Worm (Caenorhabditis elegans) whole organism, L1 larva: ENCODE data around the gene C45G9.9.
A peak's percentile ranks its signal among the peaks of the same experiment; 100 is the strongest.

ENCODE experiments used
- C04F5.9 ChIP-seq: sonication (generic microtip); optimal IDR thresholded peaks from 2 replicates; lab custom pipeline; 2016; ENCODE audit warnings: missing genetic modification characterization, missing compliant biosample characterization
- C16A3.4 ChIP-seq: fragments of 150-350 bp; optimal IDR thresholded peaks from 2 replicates; lab custom pipeline; 2014; ENCODE audit warnings: missing biosample characterization, missing genetic modification characterization
- Y116A8C.19 ChIP-seq: sonication (generic microtip); optimal IDR thresholded peaks from 2 replicates; lab custom pipeline; 2016; ENCODE audit warnings: missing compliant biosample characterization, missing genetic modification characterization, borderline replicate concordance
- aha-1 ChIP-seq: fragments of 150-350 bp; optimal IDR thresholded peaks from 2 replicates; lab custom pipeline; 2014; ENCODE audit warnings: missing biosample characterization, missing genetic modification characterization
- ama-1 ChIP-seq: fragments of 150-350 bp; optimal IDR thresholded peaks from 2 replicates; lab custom pipeline; 2014
- blmp-1 ChIP-seq: fragments of 150-350 bp; optimal IDR thresholded peaks from 2 replicates; lab custom pipeline; 2014; ENCODE audit warnings: missing biosample characterization, missing genetic modification characterization
- ces-1 ChIP-seq: fragments of 150-350 bp; optimal IDR thresholded peaks from 2 replicates; lab custom pipeline; 2014; ENCODE audit warnings: missing biosample characterization, missing genetic modification reagents, missing genetic modification characterization
- dsc-1 ChIP-seq: sonication (generic microtip); optimal IDR thresholded peaks from 2 replicates; lab custom pipeline; 2016; ENCODE audit warnings: mild to moderate bottlenecking, missing genetic modification characterization, missing compliant biosample characterization
- efl-1 ChIP-seq, 4 experiments: fragments of 150-350 bp; optimal IDR thresholded peaks in 3 of 4; peaks in 1 of 4; 1 replicate in 1 of 4; 2 replicates in 3 of 4; lab custom pipeline; 2014; ENCODE audit warnings: missing biosample characterization in 2 of 4, missing genetic modification characterization in 2 of 4, missing genetic modification reagents in 2 of 4
- egl-27 ChIP-seq, 2 experiments: fragments of 150-350 bp in 1 of 2; sonication (generic microtip); optimal IDR thresholded peaks; 3 replicates each; lab custom pipeline; 2017 to 2018; ENCODE audit warnings: missing biosample characterization in 2 of 2, missing genetic modification characterization in 2 of 2, missing genetic modification reagents in 2 of 2
- elt-2 ChIP-seq: sonication (generic microtip); optimal IDR thresholded peaks from 2 replicates; lab custom pipeline; 2016; ENCODE audit warnings: missing genetic modification characterization, mild to moderate bottlenecking, inconsistent platforms, missing compliant biosample characterization, missing genetic modification reagents
- elt-3 ChIP-seq, 6 experiments: fragments of 150-350 bp in 1 of 6; sonication (generic microtip); optimal IDR thresholded peaks; 2 replicates each; lab custom pipeline; 2017 to 2018; ENCODE audit warnings: missing biosample characterization in 6 of 6, missing genetic modification characterization in 6 of 6, inconsistent platforms in 1 of 6
- ets-5 ChIP-seq: fragments of 200-800 bp; sonication (Bioruptor generic); IDR thresholded peaks from 2 replicates; pipeline ENCODE4 v1.3.6; 2022; ENCODE audit warnings: missing genetic modification characterization, missing compliant biosample characterization
- fkh-4 ChIP-seq: sonication (generic microtip); optimal IDR thresholded peaks from 2 replicates; lab custom pipeline; 2016; ENCODE audit warnings: missing compliant biosample characterization, missing genetic modification characterization, borderline replicate concordance
- fkh-8 ChIP-seq: sonication (generic microtip); optimal IDR thresholded peaks from 2 replicates; lab custom pipeline; 2016; ENCODE audit warnings: mild to moderate bottlenecking, missing genetic modification characterization, missing compliant biosample characterization
- grh-1 ChIP-seq: fragments of 200-800 bp; sonication (Bioruptor generic); IDR thresholded peaks from 2 replicates; pipeline ENCODE4 v1.3.6; 2022; ENCODE audit warnings: missing genetic modification reagents, missing genetic modification characterization, missing compliant biosample characterization
- isw-1 ChIP-seq: fragments of 200-800 bp; sonication (Bioruptor generic); IDR thresholded peaks from 2 replicates; pipeline ENCODE4 v1.3.6; 2022; ENCODE audit warnings: missing genetic modification characterization, missing compliant biosample characterization
- jun-1 ChIP-seq: fragments of 150-350 bp; optimal IDR thresholded peaks from 2 replicates; lab custom pipeline; 2014; ENCODE audit warnings: missing biosample characterization, missing genetic modification reagents, missing genetic modification characterization
- lin-13 ChIP-seq: fragments of 150-350 bp; optimal IDR thresholded peaks from 2 replicates; lab custom pipeline; 2014; ENCODE audit warnings: missing biosample characterization, missing genetic modification reagents, missing genetic modification characterization
- lin-14 ChIP-seq: fragments of 200-800 bp; sonication (Bioruptor generic); optimal IDR thresholded peaks from 2 replicates; lab custom pipeline; 2018; ENCODE audit warnings: mild to moderate bottlenecking, missing genetic modification characterization, moderate library complexity, missing compliant biosample characterization
- lin-35 ChIP-seq, 2 experiments: fragments of 150-350 bp; optimal IDR thresholded peaks; 2 replicates each; lab custom pipeline; 2014; ENCODE audit warnings: missing biosample characterization in 2 of 2, missing genetic modification characterization in 2 of 2, missing genetic modification reagents in 2 of 2
- lin-39 ChIP-seq: fragments of 150-350 bp; optimal IDR thresholded peaks from 2 replicates; lab custom pipeline; 2014; ENCODE audit warnings: missing biosample characterization, missing genetic modification reagents, missing genetic modification characterization
- lsy-2 ChIP-seq, 2 experiments: fragments of 150-350 bp; optimal IDR thresholded peaks; 2 replicates each; lab custom pipeline; 2014; ENCODE audit warnings: missing biosample characterization in 2 of 2, missing genetic modification characterization in 2 of 2
- mdl-1 ChIP-seq, 2 experiments: fragments of 150-350 bp; optimal IDR thresholded peaks; 2 replicates each; lab custom pipeline; 2014 to 2017; ENCODE audit warnings: missing biosample characterization in 2 of 2, missing genetic modification characterization in 2 of 2, inconsistent platforms in 1 of 2
- nhr-19 ChIP-seq: fragments of 200-800 bp; sonication (Bioruptor generic); conservative IDR thresholded peaks from 2 replicates; pipeline ENCODE4 v1.3.6; 2022; ENCODE audit warnings: missing genetic modification characterization, missing compliant biosample characterization
- nhr-20 ChIP-seq: sonication (generic microtip); optimal IDR thresholded peaks from 2 replicates; lab custom pipeline; 2016; ENCODE audit warnings: mild to moderate bottlenecking, missing genetic modification characterization, missing compliant biosample characterization
- nhr-237 ChIP-seq: fragments of 150-350 bp; optimal IDR thresholded peaks from 2 replicates; lab custom pipeline; 2014; ENCODE audit warnings: missing biosample characterization, missing genetic modification characterization
- nhr-47 ChIP-seq: sonication (generic microtip); optimal IDR thresholded peaks from 2 replicates; lab custom pipeline; 2016; ENCODE audit warnings: mild to moderate bottlenecking, missing genetic modification characterization, moderate library complexity, missing compliant biosample characterization
- nhr-71 ChIP-seq: sonication (generic microtip); optimal IDR thresholded peaks from 2 replicates; lab custom pipeline; 2016; ENCODE audit warnings: mild to moderate bottlenecking, missing genetic modification characterization, moderate library complexity, missing compliant biosample characterization
- nhr-76 ChIP-seq: sonication (generic microtip); optimal IDR thresholded peaks from 2 replicates; lab custom pipeline; 2017; ENCODE audit warnings: missing biosample characterization, missing genetic modification characterization
- nhr-77 ChIP-seq: fragments of 150-350 bp; optimal IDR thresholded peaks from 2 replicates; lab custom pipeline; 2014; ENCODE audit warnings: missing biosample characterization, missing genetic modification characterization
- nhr-84 ChIP-seq: sonication (generic microtip); optimal IDR thresholded peaks from 2 replicates; lab custom pipeline; 2017; ENCODE audit warnings: missing biosample characterization, missing genetic modification characterization
- nhr-85 ChIP-seq: sonication (generic microtip); peaks from one replicate; lab custom pipeline; 2016; ENCODE audit warnings: missing genetic modification characterization, inconsistent platforms, missing compliant biosample characterization
- nhr-90 ChIP-seq: sonication (generic microtip); optimal IDR thresholded peaks from 2 replicates; lab custom pipeline; 2016; ENCODE audit warnings: mild to moderate bottlenecking, missing genetic modification characterization, missing compliant biosample characterization; ENCODE audit not compliant: poor library complexity
- pag-3 ChIP-seq: sonication (generic microtip); optimal IDR thresholded peaks from 2 replicates; lab custom pipeline; 2017; ENCODE audit warnings: missing genetic modification characterization, mild to moderate bottlenecking, missing compliant biosample characterization, antibody characterized with exemption, borderline replicate concordance; ENCODE audit not compliant: insufficient read depth
- snpc-4 ChIP-seq: fragments of 150-350 bp; optimal IDR thresholded peaks from 2 replicates; lab custom pipeline; 2014; ENCODE audit warnings: missing biosample characterization, missing genetic modification characterization
- snu-23 ChIP-seq: sonication (generic microtip); optimal IDR thresholded peaks from 2 replicates; lab custom pipeline; 2016; ENCODE audit warnings: missing genetic modification characterization, missing compliant biosample characterization
- sox-4 ChIP-seq: sonication (generic microtip); optimal IDR thresholded peaks from 2 replicates; lab custom pipeline; 2016; ENCODE audit warnings: missing genetic modification characterization, missing compliant biosample characterization
- tbx-2 ChIP-seq: sonication (generic microtip); optimal IDR thresholded peaks from 2 replicates; lab custom pipeline; 2016; ENCODE audit warnings: missing genetic modification characterization, missing compliant biosample characterization
- tlp-1 ChIP-seq: fragments of 150-350 bp; optimal IDR thresholded peaks from 2 replicates; lab custom pipeline; 2014; ENCODE audit warnings: missing biosample characterization, missing genetic modification characterization
- unc-86 ChIP-seq: sonication (generic microtip); optimal IDR thresholded peaks from 2 replicates; lab custom pipeline; 2016; ENCODE audit warnings: missing genetic modification characterization, missing compliant biosample characterization
- xbp-1 ChIP-seq: sonication (generic microtip); optimal IDR thresholded peaks from 2 replicates; lab custom pipeline; 2016; ENCODE audit warnings: missing genetic modification characterization, missing compliant biosample characterization
- zip-4 ChIP-seq: fragments of 200-800 bp; sonication (Bioruptor generic); optimal IDR thresholded peaks from 2 replicates; lab custom pipeline; 2018; ENCODE audit warnings: mild to moderate bottlenecking, missing genetic modification characterization, moderate library complexity, missing compliant biosample characterization
- ztf-11 ChIP-seq, 2 experiments: sonication (generic microtip); optimal IDR thresholded peaks; 2 replicates each; lab custom pipeline; 2016 to 2017; ENCODE audit warnings: missing genetic modification characterization in 2 of 2, missing biosample characterization in 1 of 2, missing compliant biosample characterization in 1 of 2

C45G9.9 gene

DNA sequence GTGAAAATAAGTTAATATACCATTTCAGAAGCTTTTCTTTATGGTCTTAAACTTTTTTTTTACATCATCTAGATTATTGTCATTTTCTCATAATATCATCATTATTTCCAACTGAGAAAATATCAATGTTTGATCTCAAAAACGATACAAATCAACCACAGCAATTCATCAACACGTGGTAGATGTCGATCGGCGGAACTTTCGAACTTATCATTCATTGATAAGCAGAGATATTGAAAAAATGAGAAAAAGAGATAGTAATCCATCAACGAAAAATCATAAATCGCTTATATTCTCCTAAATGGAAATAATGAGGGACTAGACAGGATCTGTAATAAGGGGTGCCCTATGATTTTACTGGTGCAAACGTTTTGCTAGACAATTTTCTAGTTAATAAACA, 41.1 kb upstream of the C45G9.9 start:
- no peak for TF ChIP-seq lsy-2 (tag; optimal IDR thresholded peaks at IDR 0.05; lab: Kevin White, UChicago)
- TF ChIP-seq lin-14 (GFP tag; lab: Kevin White, UChicago) = peak; percentile 29
- no peak for TF ChIP-seq nhr-47 (tag; lab: Kevin White, UChicago)
- no peak for TF ChIP-seq C04F5.9 (tag; lab: Kevin White, UChicago)
- TF ChIP-seq nhr-85 (tag; lab: Kevin White, UChicago) = peak; percentile 60
- no peak for TF ChIP-seq ama-1
- no peak for TF ChIP-seq ets-5 (GFP tag; lab: Robert Waterston, UW)
- no peak for TF ChIP-seq efl-1 (optimal IDR thresholded peaks at IDR 0.05; lab: Kevin White, UChicago)
- TF ChIP-seq efl-1 (GFP tag; optimal IDR thresholded peaks at IDR 0.05 in 1 of 2; lab: Kevin White, UChicago) = no peak
- TF ChIP-seq snu-23 (GFP tag; lab: Kevin White, UChicago) = peak; percentile 13
- TF ChIP-seq tlp-1 (tag; lab: Kevin White, UChicago) = no peak
- no peak for TF ChIP-seq dsc-1 (tag; lab: Kevin White, UChicago)
- TF ChIP-seq Y116A8C.19 (tag; lab: Kevin White, UChicago) = no peak
- no peak for TF ChIP-seq ces-1
- TF ChIP-seq nhr-19 (GFP tag; lab: Robert Waterston, UW) = peak; percentile 30
- no peak for TF ChIP-seq nhr-76 (tag; lab: Kevin White, UChicago)
- TF ChIP-seq mdl-1 (tag; optimal IDR thresholded peaks at IDR 0.05; lab: Kevin White, UChicago) = no peak
- TF ChIP-seq elt-2 (tag; lab: Kevin White, UChicago) = no peak
- no peak for TF ChIP-seq snpc-4 (tag; lab: Kevin White, UChicago)
- no peak for TF ChIP-seq lin-39 (tag; lab: Kevin White, UChicago)
- TF ChIP-seq blmp-1 = peak; percentile 84
- TF ChIP-seq lin-13 = no peak
- TF ChIP-seq jun-1 (tag; lab: Kevin White, UChicago) = no peak
- TF ChIP-seq fkh-8 = no peak
- TF ChIP-seq nhr-20 (tag; lab: Kevin White, UChicago) = peak; percentile 67
- TF ChIP-seq aha-1 (tag; lab: Kevin White, UChicago) = no peak
- TF ChIP-seq tbx-2 (tag; lab: Kevin White, UChicago) = peak; percentile 10
- no peak for TF ChIP-seq fkh-4
- TF ChIP-seq xbp-1 (tag; lab: Kevin White, UChicago) = no peak
- no peak for TF ChIP-seq nhr-77 (tag; lab: Kevin White, UChicago)
- no peak for TF ChIP-seq sox-4 (tag; lab: Kevin White, UChicago)
- TF ChIP-seq elt-3 (tag; optimal IDR thresholded peaks at IDR 0.05; lab: Kevin White, UChicago) = peak in 5 of 6 experiments; percentile 55 to 87 (median 82)
- peak; percentile 43 for TF ChIP-seq nhr-71 (tag; lab: Kevin White, UChicago)

DNA sequence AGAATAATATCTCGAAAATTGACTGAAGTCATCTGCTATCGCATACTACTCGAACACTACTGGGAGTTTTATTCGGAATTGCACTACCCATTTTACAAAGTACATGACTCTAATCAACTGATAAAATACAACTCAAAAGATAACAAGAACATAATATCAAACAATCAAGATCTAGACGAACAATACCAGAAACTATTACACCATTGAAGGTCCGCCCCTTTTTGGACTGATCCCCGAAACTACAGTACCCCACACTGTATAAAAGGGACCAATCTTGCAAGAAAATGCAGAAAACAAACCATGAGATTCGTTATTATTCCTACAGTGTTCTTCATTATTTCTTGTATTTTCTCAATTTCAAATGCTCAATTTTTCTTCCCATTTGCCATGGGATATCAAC, 38.9 kb upstream of the C45G9.9 start, which contains the start of gene F54D8.10:
TSS of gene F54D8.10 (plus strand) at position 301 of the 400 bp plus-strand sequence.
- TF ChIP-seq pag-3 (tag; lab: Kevin White, UChicago) (no peak), grh-1 (GFP tag; lab: Robert Waterston, UW) (no peak), C16A3.4 (tag; lab: Kevin White, UChicago) (no peak)

DNA sequence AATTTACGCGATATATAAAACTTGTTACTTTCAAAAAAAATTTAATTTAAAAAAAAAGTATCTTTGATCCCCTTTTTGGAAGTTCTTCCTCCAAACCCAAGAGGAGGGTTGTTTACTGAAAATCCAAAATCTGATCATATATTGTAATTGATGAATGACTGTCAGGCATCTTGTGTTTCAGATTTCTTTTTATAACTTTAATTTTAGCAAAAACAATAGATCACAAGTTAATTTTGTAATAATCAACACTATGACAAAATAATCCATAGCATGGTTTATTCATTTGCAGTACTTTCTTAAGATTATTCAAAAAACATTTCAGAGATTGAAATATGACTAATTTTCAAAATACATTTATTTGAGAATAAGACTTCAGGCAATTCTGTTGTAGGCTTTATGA, 36.7 kb upstream of the C45G9.9 start:
- TF ChIP-seq nhr-77 (tag; lab: Kevin White, UChicago) (no peak), nhr-71 (tag; lab: Kevin White, UChicago) (no peak), efl-1 (optimal IDR thresholded peaks at IDR 0.05; lab: Kevin White, UChicago) (no peak), efl-1 (GFP tag; optimal IDR thresholded peaks at IDR 0.05 in 1 of 2; lab: Kevin White, UChicago) (no peak), jun-1 (tag; lab: Kevin White, UChicago) (no peak), ztf-11 (tag; optimal IDR thresholded peaks at IDR 0.05; lab: Kevin White, UChicago) (no peak), lin-35 (GFP tag; optimal IDR thresholded peaks at IDR 0.05; lab: Kevin White, UChicago) (no peak), zip-4 (GFP tag; lab: Kevin White, UChicago) (no peak), C04F5.9 (tag; lab: Kevin White, UChicago) (no peak), nhr-90 (tag; lab: Kevin White, UChicago) (no peak), isw-1 (GFP tag; lab: Robert Waterston, UW) (no peak), egl-27 (tag; optimal IDR thresholded peaks at IDR 0.05; lab: Kevin White, UChicago) (no peak), elt-2 (tag; lab: Kevin White, UChicago) (no peak), nhr-237 (tag; lab: Kevin White, UChicago) (no peak), unc-86 (no peak), elt-3 (tag; optimal IDR thresholded peaks at IDR 0.05; lab: Kevin White, UChicago) (no peak), nhr-84 (tag; lab: Kevin White, UChicago) (no peak)
